Fruit fly (Drosophila melanogaster) whole organism, embryonic: ENCODE results near the gene CrebB.
A peak's percentile ranks its signal among the peaks of the same experiment; 100 is the strongest.

ENCODE experiments used
- Aef1 ChIP-seq: fragments of 200-800 bp; sonication (Bioruptor generic); IDR thresholded peaks from 3 replicates; pipeline ENCODE4 v1.3.6; 2022; ENCODE audit warnings: missing biosample characterization, missing genetic modification characterization
- Atf6 ChIP-seq: fragments of 200-800 bp; sonication (Bioruptor generic); IDR thresholded peaks from 2 replicates; pipeline ENCODE4 v1.3.6; 2022; ENCODE audit warnings: missing biosample characterization, missing genetic modification characterization
- CG10147 ChIP-seq: fragments of 200-800 bp; sonication (Bioruptor generic); optimal IDR thresholded peaks from 2 replicates; lab custom pipeline; 2019; ENCODE audit warnings: missing biosample characterization, mild to moderate bottlenecking, missing genetic modification characterization, moderate library complexity
- CG1024 ChIP-seq: fragments of 200-800 bp; sonication (Bioruptor generic); IDR thresholded peaks from 2 replicates; pipeline ENCODE4 v1.3.6; 2022; ENCODE audit warnings: missing biosample characterization, missing genetic modification characterization
- CG11504 ChIP-seq: fragments of 200-800 bp; sonication (Bioruptor generic); optimal IDR thresholded peaks from 3 replicates; lab custom pipeline; 2019; ENCODE audit warnings: missing biosample characterization, mild to moderate bottlenecking, missing genetic modification characterization, moderate library complexity
- CG12744 ChIP-seq: fragments of 200-800 bp; sonication (Bioruptor generic); optimal IDR thresholded peaks from 2 replicates; lab custom pipeline; 2016; ENCODE audit warnings: missing biosample characterization, missing genetic modification characterization
- CG13424 ChIP-seq: fragments of 200-800 bp; sonication (Bioruptor generic); optimal IDR thresholded peaks from 2 replicates; lab custom pipeline; 2019; ENCODE audit warnings: missing biosample characterization, mild to moderate bottlenecking, missing genetic modification characterization, moderate library complexity
- CG13775 ChIP-seq: fragments of 200-800 bp; sonication (Bioruptor generic); optimal IDR thresholded peaks from 3 replicates; lab custom pipeline; 2017; ENCODE audit warnings: missing biosample characterization, mild to moderate bottlenecking, missing genetic modification characterization
- CG14014 ChIP-seq: fragments of 200-800 bp; sonication (Bioruptor generic); IDR thresholded peaks from 2 replicates; pipeline ENCODE4 v1.3.6; 2022; ENCODE audit warnings: missing biosample characterization, missing genetic modification characterization
- CG14860 ChIP-seq: fragments of 200-800 bp; sonication (Bioruptor generic); IDR thresholded peaks from 3 replicates; pipeline ENCODE4 v1.3.6; 2022; ENCODE audit warnings: missing biosample characterization, missing genetic modification characterization; ENCODE audit not compliant: partially characterized antibody
- CG14965 ChIP-seq: fragments of 200-800 bp; sonication (Bioruptor generic); optimal IDR thresholded peaks from 2 replicates; lab custom pipeline; 2016; ENCODE audit warnings: missing biosample characterization, missing genetic modification characterization, borderline replicate concordance
- CG1647 ChIP-seq: fragments of 200-800 bp; sonication (Bioruptor generic); optimal IDR thresholded peaks from 3 replicates; lab custom pipeline; 2016; ENCODE audit warnings: missing biosample characterization, missing genetic modification characterization
- CG2875 ChIP-seq: fragments of 200-800 bp; sonication (Bioruptor generic); optimal IDR thresholded peaks from 2 replicates; lab custom pipeline; 2017; ENCODE audit warnings: missing biosample characterization, mild to moderate bottlenecking, missing genetic modification characterization, missing genetic modification reagents
- CG30020 ChIP-seq: fragments of 200-800 bp; optimal IDR thresholded peaks from 2 replicates; lab custom pipeline; 2019; ENCODE audit warnings: missing biosample characterization, mild to moderate bottlenecking, missing genetic modification characterization, moderate library complexity
- CG32772 ChIP-seq: fragments of 200-800 bp; sonication (Bioruptor generic); IDR thresholded peaks from 2 replicates; pipeline ENCODE4 v1.3.6; 2022; ENCODE audit warnings: missing biosample characterization, missing genetic modification characterization
- CG3726 ChIP-seq: fragments of 200-800 bp; sonication (Bioruptor generic); IDR thresholded peaks from 3 replicates; pipeline ENCODE4, ENCODE4 v1.3.6; 2022; ENCODE audit warnings: missing biosample characterization, missing genetic modification characterization
- CG3995 ChIP-seq: fragments of 200-800 bp; sonication (Bioruptor generic); optimal IDR thresholded peaks from 3 replicates; lab custom pipeline; 2016; ENCODE audit warnings: missing biosample characterization, missing genetic modification characterization
- CG42726 ChIP-seq: fragments of 200-800 bp; sonication (Bioruptor generic); IDR thresholded peaks from 2 replicates; pipeline ENCODE4 v1.3.6; 2022; ENCODE audit warnings: missing biosample characterization, missing genetic modification characterization; ENCODE audit not compliant: partially characterized antibody
- CG6175 ChIP-seq: fragments of 200-800 bp; sonication (Bioruptor generic); IDR thresholded peaks from 3 replicates; pipeline ENCODE4 v1.3.6; 2022; ENCODE audit warnings: missing biosample characterization, missing genetic modification characterization
- CG8359 ChIP-seq: fragments of 200-800 bp; sonication (Bioruptor generic); optimal IDR thresholded peaks from 2 replicates; lab custom pipeline; 2017; ENCODE audit warnings: missing biosample characterization, mild to moderate bottlenecking, missing genetic modification characterization, borderline replicate concordance
- CG8388 ChIP-seq: fragments of 200-800 bp; sonication (Bioruptor generic); optimal IDR thresholded peaks from 2 replicates; lab custom pipeline; 2019; ENCODE audit warnings: missing biosample characterization, mild to moderate bottlenecking, missing genetic modification characterization, moderate library complexity
- CkIIα-i1 ChIP-seq: fragments of 200-800 bp; sonication (Bioruptor generic); IDR thresholded peaks from 2 replicates; pipeline ENCODE4 v1.3.6; 2022; ENCODE audit warnings: missing biosample characterization, missing genetic modification characterization
- Gsc ChIP-seq: fragments of 200-800 bp; sonication (Bioruptor generic); IDR thresholded peaks from 2 replicates; pipeline ENCODE4 v1.3.6; 2022; ENCODE audit warnings: missing biosample characterization, missing genetic modification characterization
- HLH4C ChIP-seq: fragments of 200-800 bp; sonication (Bioruptor generic); IDR thresholded peaks from 3 replicates; pipeline ENCODE4 v1.3.6; 2022; ENCODE audit warnings: missing biosample characterization, missing genetic modification characterization; ENCODE audit not compliant: partially characterized antibody
- Hey ChIP-seq: fragments of 200-800 bp; sonication (Bioruptor generic); optimal IDR thresholded peaks from 3 replicates; lab custom pipeline; 2018; ENCODE audit warnings: missing biosample characterization, mild to moderate bottlenecking, missing genetic modification characterization
- Lim3 ChIP-seq: fragments of 200-800 bp; sonication (Bioruptor generic); IDR thresholded peaks from 2 replicates; pipeline ENCODE4 v1.3.6; 2022; ENCODE audit warnings: missing biosample characterization, missing genetic modification characterization
- Mrtf ChIP-seq: fragments of 200-800 bp; sonication (Bioruptor generic); IDR thresholded peaks from 3 replicates; pipeline ENCODE4 v1.3.6; 2022; ENCODE audit warnings: missing biosample characterization, missing genetic modification characterization
- Neu2 ChIP-seq: fragments of 200-800 bp; sonication (Bioruptor generic); optimal IDR thresholded peaks from 3 replicates; lab custom pipeline; 2016; ENCODE audit warnings: missing biosample characterization, missing genetic modification characterization, borderline replicate concordance
- Optix ChIP-seq: fragments of 200-800 bp; sonication (Bioruptor generic); IDR thresholded peaks from 3 replicates; pipeline ENCODE4 v1.3.6; 2022; ENCODE audit warnings: missing biosample characterization, missing genetic modification characterization
- PHDP ChIP-seq: fragments of 200-800 bp; sonication (Bioruptor generic); optimal IDR thresholded peaks from 3 replicates; lab custom pipeline; 2018; ENCODE audit warnings: missing biosample characterization, mild to moderate bottlenecking, missing genetic modification characterization, moderate library complexity
- Sin3A ChIP-seq: fragments of >200 bp; optimal IDR thresholded peaks from 2 replicates; lab custom pipeline; 2018
- Trl ChIP-seq, 3 experiments: fragments of >200 bp in 2 of 3; fragments of 200-800 bp in 1 of 3; sonication (Bioruptor generic) in 1 of 3; optimal IDR thresholded peaks; 2 replicates in 1 of 3; 3 replicates in 2 of 3; lab custom pipeline; 2016 to 2017; ENCODE audit warnings: missing biosample characterization in 1 of 3, missing genetic modification characterization in 1 of 3
- Xbp1 ChIP-seq: fragments of 200-800 bp; sonication (Bioruptor generic); optimal IDR thresholded peaks from 3 replicates; lab custom pipeline; 2016; ENCODE audit warnings: missing biosample characterization, mild to moderate bottlenecking, missing genetic modification characterization
- ato ChIP-seq: fragments of 200-800 bp; sonication (Bioruptor generic); IDR thresholded peaks from 2 replicates; pipeline ENCODE4 v1.3.6; 2022; ENCODE audit warnings: missing biosample characterization, missing genetic modification characterization; ENCODE audit not compliant: partially characterized antibody
- dimm ChIP-seq: fragments of 200-800 bp; sonication (Bioruptor generic); IDR thresholded peaks from 2 replicates; pipeline ENCODE4 v1.3.6; 2022; ENCODE audit warnings: missing biosample characterization, missing genetic modification characterization
- dysf ChIP-seq: fragments of 200-800 bp; sonication (Bioruptor generic); IDR thresholded peaks from 3 replicates; pipeline ENCODE4 v1.3.6; 2022; ENCODE audit warnings: missing biosample characterization, missing genetic modification characterization
- ftz-f1 ChIP-seq: fragments of 200-800 bp; sonication (Bioruptor generic); optimal IDR thresholded peaks from 2 replicates; lab custom pipeline; 2016; ENCODE audit warnings: missing biosample characterization, missing genetic modification characterization
- hkb ChIP-seq, 2 experiments: fragments of 200-800 bp in 1 of 2; fragments of >200 bp in 1 of 2; sonication (Bioruptor generic) in 1 of 2; IDR thresholded peaks in 1 of 2; optimal IDR thresholded peaks in 1 of 2; 2 replicates each; pipeline versions ENCODE4 v1.3.6 to Lab custom; 2017 to 2022; ENCODE audit warnings: missing biosample characterization in 1 of 2, missing genetic modification characterization in 1 of 2
- kah ChIP-seq: fragments of 200-800 bp; sonication (Bioruptor generic); optimal IDR thresholded peaks from 2 replicates; lab custom pipeline; 2018; ENCODE audit warnings: missing biosample characterization, mild to moderate bottlenecking, missing genetic modification characterization
- ken ChIP-seq: fragments of 200-800 bp; sonication (Bioruptor generic); IDR thresholded peaks from 3 replicates; pipeline ENCODE4 v1.3.6; 2022; ENCODE audit warnings: missing biosample characterization, missing genetic modification characterization
- lbe ChIP-seq: fragments of 200-800 bp; sonication (Bioruptor generic); optimal IDR thresholded peaks from 2 replicates; lab custom pipeline; 2016; ENCODE audit warnings: missing biosample characterization, mild to moderate bottlenecking, missing genetic modification characterization
- mirr ChIP-seq: fragments of 200-800 bp; sonication (Bioruptor generic); optimal IDR thresholded peaks from 3 replicates; lab custom pipeline; 2018; ENCODE audit warnings: missing biosample characterization, mild to moderate bottlenecking, missing genetic modification characterization
- pb ChIP-seq: fragments of 200-800 bp; sonication (Bioruptor generic); optimal IDR thresholded peaks from 3 replicates; lab custom pipeline; 2016; ENCODE audit warnings: missing biosample characterization, missing genetic modification characterization
- row ChIP-seq: fragments of 200-800 bp; sonication (Bioruptor generic); IDR thresholded peaks from 3 replicates; pipeline ENCODE4 v1.3.6; 2022; ENCODE audit warnings: missing biosample characterization, missing genetic modification characterization
- tgo ChIP-seq: fragments of 200-800 bp; sonication (Bioruptor generic); IDR thresholded peaks from 3 replicates; pipeline ENCODE4 v1.3.6; 2022; ENCODE audit warnings: missing biosample characterization, missing genetic modification characterization
- ttk ChIP-seq: fragments of 200-800 bp; sonication (Bioruptor generic); IDR thresholded peaks from 2 replicates; pipeline ENCODE4 v2.1.2; 2022; ENCODE audit warnings: missing biosample characterization, missing genetic modification characterization
- unc-4 ChIP-seq: fragments of 200-800 bp; sonication (Bioruptor generic); IDR thresholded peaks from 2 replicates; pipeline ENCODE4 v1.3.6; 2022; ENCODE audit warnings: missing biosample characterization, missing genetic modification characterization; ENCODE audit not compliant: partially characterized antibody
- z ChIP-seq: fragments of 200-800 bp; sonication (Bioruptor generic); IDR thresholded peaks from 3 replicates; pipeline ENCODE4 v1.3.6; 2022; ENCODE audit warnings: missing biosample characterization, missing genetic modification characterization

CrebB gene

dm6 chrX:18370775-18371735, 4.9 kb downstream of the CrebB start (continued):
- peak; percentile 99 for TF ChIP-seq CG42726 (GFP tag; lab: Robert Waterston, UW)
- peak; percentile 25; the same call in 1 of the 2 replicates for TF ChIP-seq Atf6
- TF ChIP-seq CG12744 (GFP tag; lab: Kevin White, UChicago), result no peak
- no peak for TF ChIP-seq Hey (tag; lab: Kevin White, UChicago)
- no peak for TF ChIP-seq CG14014
- TF ChIP-seq ftz-f1, result peak; percentile 47
- TF ChIP-seq CG30020 (tag; lab: Kevin White, UChicago), result no peak
- TF ChIP-seq Xbp1 (GFP tag; lab: Kevin White, UChicago), result peak; percentile 42
- TF ChIP-seq ken (GFP tag; lab: Robert Waterston, UW), result no peak; the same call in 2 of the 3 replicates
- TF ChIP-seq CG13775 (GFP tag; lab: Kevin White, UChicago), result peak; percentile 9
- TF ChIP-seq CG32772 (GFP tag; lab: Robert Waterston, UW), result peak; percentile 56
- TF ChIP-seq CG2875, result no peak
- no peak for TF ChIP-seq tgo
- TF ChIP-seq CG10147 (GFP tag; lab: Kevin White, UChicago), result peak; percentile 13
- peak; percentile 98 for TF ChIP-seq unc-4 (GFP tag; lab: Robert Waterston, UW)
- TF ChIP-seq CG8359, result no peak
- TF ChIP-seq CG3726, result no peak
- no peak for TF ChIP-seq Mrtf (GFP tag; lab: Robert Waterston, UW)
- peak; percentile 96 for TF ChIP-seq ato (GFP tag; lab: Robert Waterston, UW)
- no peak for TF ChIP-seq Lim3 (GFP tag; lab: Robert Waterston, UW)
- peak; percentile 53 for TF ChIP-seq row (GFP tag; lab: Robert Waterston, UW)
- TF ChIP-seq dimm (GFP tag; lab: Robert Waterston, UW), result no peak
- TF ChIP-seq lbe (GFP tag; lab: Kevin White, UChicago), result peak; percentile 20
- peak; percentile 74 to 93 for TF ChIP-seq Trl (optimal IDR thresholded peaks at IDR 0.05; lab: Kevin White, UChicago)
- TF ChIP-seq Trl (GFP tag; optimal IDR thresholded peaks at IDR 0.05; lab: Kevin White, UChicago), result peak; percentile 10
- peak; percentile 47 for TF ChIP-seq CG11504
- no peak for TF ChIP-seq PHDP (tag; lab: Kevin White, UChicago)
- peak; percentile 99 for TF ChIP-seq CG3995 (GFP tag; lab: Kevin White, UChicago)
- peak; percentile 97 for TF ChIP-seq CG14860 (GFP tag; lab: Robert Waterston, UW)
- peak; percentile 45; the same call in 1 of the 3 replicates for TF ChIP-seq CG6175 (GFP tag; lab: Robert Waterston, UW)
- TF ChIP-seq kah, result peak; percentile 41
- TF ChIP-seq CG1024 (GFP tag; lab: Robert Waterston, UW), result no peak
- TF ChIP-seq mirr (GFP tag; lab: Kevin White, UChicago), result peak; percentile 36
- TF ChIP-seq CG8388 (GFP tag; lab: Kevin White, UChicago), result no peak
- TF ChIP-seq Optix (GFP tag; lab: Robert Waterston, UW), result no peak
- TF ChIP-seq CG14965 (GFP tag; lab: Kevin White, UChicago), result no peak
- TF ChIP-seq z, result no peak
- TF ChIP-seq hkb (optimal IDR thresholded peaks at IDR 0.05; lab: Kevin White, UChicago), result peak; percentile 68
- TF ChIP-seq hkb (GFP tag; IDR thresholded peaks at IDR 0.05; lab: Robert Waterston, UW), result no peak; the same call in 1 of the 2 replicates
- TF ChIP-seq HLH4C (GFP tag; lab: Robert Waterston, UW), result peak; percentile 97
- peak; percentile 17; the same call in 2 of the 3 replicates for TF ChIP-seq dysf (GFP tag; lab: Robert Waterston, UW)
- TF ChIP-seq pb, result no peak
- TF ChIP-seq Neu2 (GFP tag; lab: Kevin White, UChicago), result no peak
- peak; percentile 40 for TF ChIP-seq CG1647
- peak; percentile 90 for TF ChIP-seq Sin3A (lab: Kevin White, UChicago)
- TF ChIP-seq CkIIα-i1 (GFP tag; lab: Robert Waterston, UW), result no peak
- TF ChIP-seq Gsc, result no peak
- TF ChIP-seq CG13424 (tag; lab: Kevin White, UChicago), result peak; percentile 27
- peak; percentile 87 for TF ChIP-seq Aef1 (GFP tag; lab: Robert Waterston, UW)
- TF ChIP-seq ttk (GFP tag; lab: Robert Waterston, UW), result no peak
